Worm (Caenorhabditis elegans) whole organism, mixed stage, embryonic: ENCODE measurements around the gene F08H9.4.

ENCODE experiments used
- M03D4.4 ChIP-seq: sonication (generic microtip); optimal IDR thresholded peaks from 2 replicates; lab custom pipeline; 2017; ENCODE audit warnings: mild to moderate bottlenecking, missing genetic modification characterization, missing compliant biosample characterization
- bed-3 ChIP-seq: fragments of 200-800 bp; sonication (Bioruptor generic); optimal IDR thresholded peaks from 3 replicates; lab custom pipeline; 2018; ENCODE audit warnings: mild to moderate bottlenecking, missing genetic modification characterization, moderate library complexity, missing compliant biosample characterization
- blmp-1 ChIP-seq: fragments of 150-350 bp; optimal IDR thresholded peaks from 2 replicates; lab custom pipeline; 2014; ENCODE audit warnings: missing biosample characterization, missing genetic modification characterization
- ceh-39 ChIP-seq: fragments of 150-350 bp; optimal IDR thresholded peaks from 2 replicates; lab custom pipeline; 2014; ENCODE audit warnings: missing biosample characterization, missing genetic modification characterization
- ceh-43 ChIP-seq: fragments of 200-800 bp; sonication (Bioruptor generic); optimal IDR thresholded peaks from 2 replicates; lab custom pipeline; 2018; ENCODE audit warnings: mild to moderate bottlenecking, missing genetic modification characterization, moderate library complexity, missing compliant biosample characterization
- ceh-83 ChIP-seq: fragments of 200-800 bp; sonication (Bioruptor generic); optimal IDR thresholded peaks from 2 replicates; lab custom pipeline; 2018; ENCODE audit warnings: mild to moderate bottlenecking, missing genetic modification characterization, missing compliant biosample characterization
- ces-1 ChIP-seq: fragments of 150-350 bp; optimal IDR thresholded peaks from 2 replicates; lab custom pipeline; 2014; ENCODE audit warnings: missing biosample characterization, missing genetic modification reagents, missing genetic modification characterization
- cnd-1 ChIP-seq: fragments of 200-800 bp; sonication (Bioruptor generic); optimal IDR thresholded peaks from 2 replicates; lab custom pipeline; 2018; ENCODE audit warnings: mild to moderate bottlenecking, missing genetic modification characterization, missing compliant biosample characterization
- drap-1 ChIP-seq: fragments of 200-800 bp; sonication (Bioruptor generic); optimal IDR thresholded peaks from 3 replicates; lab custom pipeline; 2018; ENCODE audit warnings: mild to moderate bottlenecking, missing genetic modification characterization, missing compliant biosample characterization
- elt-1 ChIP-seq: sonication (generic microtip); optimal IDR thresholded peaks from 2 replicates; lab custom pipeline; 2017; ENCODE audit warnings: missing genetic modification characterization, mild to moderate bottlenecking, missing compliant biosample characterization, antibody characterized with exemption, moderate library complexity, borderline replicate concordance; ENCODE audit not compliant: insufficient read depth
- elt-3 ChIP-seq: fragments of 150-350 bp; optimal IDR thresholded peaks from 2 replicates; lab custom pipeline; 2014; ENCODE audit warnings: missing biosample characterization, missing genetic modification characterization
- flh-1 ChIP-seq: fragments of 200-800 bp; sonication (Bioruptor generic); optimal IDR thresholded peaks from 2 replicates; lab custom pipeline; 2018; ENCODE audit warnings: mild to moderate bottlenecking, missing genetic modification characterization, moderate library complexity, missing compliant biosample characterization
- ham-2 ChIP-seq: fragments of 200-800 bp; sonication (Bioruptor generic); optimal IDR thresholded peaks from 2 replicates; lab custom pipeline; 2018; ENCODE audit warnings: mild to moderate bottlenecking, missing genetic modification characterization, missing compliant biosample characterization
- hlh-1 ChIP-seq: fragments of 150-350 bp; optimal IDR thresholded peaks from 2 replicates; lab custom pipeline; 2014; ENCODE audit warnings: missing biosample characterization, missing genetic modification reagents, missing genetic modification characterization
- lin-13 ChIP-seq: fragments of 150-350 bp; optimal IDR thresholded peaks from 2 replicates; lab custom pipeline; 2014; ENCODE audit warnings: missing biosample characterization, missing genetic modification characterization
- lin-32 ChIP-seq: fragments of 200-800 bp; sonication (Bioruptor generic); optimal IDR thresholded peaks from 2 replicates; lab custom pipeline; 2018; ENCODE audit warnings: mild to moderate bottlenecking, missing genetic modification characterization, missing compliant biosample characterization
- lsy-2 ChIP-seq: fragments of 150-350 bp; optimal IDR thresholded peaks from 2 replicates; lab custom pipeline; 2014; ENCODE audit warnings: missing biosample characterization, missing genetic modification characterization
- mab-5 ChIP-seq: fragments of 150-350 bp; optimal IDR thresholded peaks from 2 replicates; lab custom pipeline; 2014; ENCODE audit warnings: missing biosample characterization, missing genetic modification characterization
- mep-1 ChIP-seq: fragments of 150-350 bp; optimal IDR thresholded peaks from 2 replicates; lab custom pipeline; 2017; ENCODE audit warnings: missing biosample characterization, missing genetic modification reagents, missing genetic modification characterization, inconsistent platforms
- mls-2 ChIP-seq: sonication (generic microtip); optimal IDR thresholded peaks from 2 replicates; lab custom pipeline; 2016; ENCODE audit warnings: mild to moderate bottlenecking, missing genetic modification characterization, moderate library complexity, missing compliant biosample characterization
- nhr-12 ChIP-seq: fragments of 150-350 bp; optimal IDR thresholded peaks from 2 replicates; lab custom pipeline; 2014; ENCODE audit warnings: missing biosample characterization, missing genetic modification characterization
- nhr-2 ChIP-seq: fragments of 150-350 bp; optimal IDR thresholded peaks from 2 replicates; lab custom pipeline; 2014; ENCODE audit warnings: missing biosample characterization, missing genetic modification characterization
- nhr-237 ChIP-seq: fragments of 150-350 bp; optimal IDR thresholded peaks from 2 replicates; lab custom pipeline; 2014; ENCODE audit warnings: missing biosample characterization, missing genetic modification characterization
- nhr-28 ChIP-seq: fragments of 150-350 bp; optimal IDR thresholded peaks from 2 replicates; lab custom pipeline; 2014; ENCODE audit warnings: missing biosample characterization, missing genetic modification characterization
- nhr-76 ChIP-seq: sonication (generic microtip); optimal IDR thresholded peaks from 2 replicates; lab custom pipeline; 2017; ENCODE audit warnings: missing biosample characterization, missing genetic modification characterization
- pha-4 ChIP-seq: fragments of 150-350 bp; optimal IDR thresholded peaks from 2 replicates; lab custom pipeline; 2018; ENCODE audit warnings: missing biosample characterization, missing genetic modification reagents, missing genetic modification characterization
- sem-2 ChIP-seq: fragments of 200-800 bp; sonication (Bioruptor generic); optimal IDR thresholded peaks from 2 replicates; lab custom pipeline; 2018; ENCODE audit warnings: mild to moderate bottlenecking, missing genetic modification characterization, missing compliant biosample characterization
- snpc-4 ChIP-seq: fragments of 150-350 bp; optimal IDR thresholded peaks from 2 replicates; lab custom pipeline; 2014; ENCODE audit warnings: missing biosample characterization, missing genetic modification characterization
- sptf-1 ChIP-seq: sonication (generic microtip); optimal IDR thresholded peaks from 2 replicates; lab custom pipeline; 2017; ENCODE audit warnings: mild to moderate bottlenecking, missing genetic modification characterization, moderate library complexity, missing compliant biosample characterization
- unc-120 ChIP-seq: sonication (generic microtip); optimal IDR thresholded peaks from 2 replicates; lab custom pipeline; 2017; ENCODE audit warnings: missing genetic modification characterization, missing compliant biosample characterization; ENCODE audit not compliant: poor library complexity, severe bottlenecking
- unc-39 ChIP-seq: fragments of 150-350 bp; optimal IDR thresholded peaks from 2 replicates; lab custom pipeline; 2014; ENCODE audit warnings: missing biosample characterization, missing genetic modification characterization
- unc-62 ChIP-seq: fragments of 150-350 bp; optimal IDR thresholded peaks from 2 replicates; lab custom pipeline; 2014; ENCODE audit warnings: missing biosample characterization, missing genetic modification reagents, missing genetic modification characterization
- ztf-11 ChIP-seq: fragments of 150-350 bp; optimal IDR thresholded peaks from 2 replicates; lab custom pipeline; 2014; ENCODE audit warnings: missing biosample characterization, missing genetic modification characterization

The F08H9.4 gene

DNA sequence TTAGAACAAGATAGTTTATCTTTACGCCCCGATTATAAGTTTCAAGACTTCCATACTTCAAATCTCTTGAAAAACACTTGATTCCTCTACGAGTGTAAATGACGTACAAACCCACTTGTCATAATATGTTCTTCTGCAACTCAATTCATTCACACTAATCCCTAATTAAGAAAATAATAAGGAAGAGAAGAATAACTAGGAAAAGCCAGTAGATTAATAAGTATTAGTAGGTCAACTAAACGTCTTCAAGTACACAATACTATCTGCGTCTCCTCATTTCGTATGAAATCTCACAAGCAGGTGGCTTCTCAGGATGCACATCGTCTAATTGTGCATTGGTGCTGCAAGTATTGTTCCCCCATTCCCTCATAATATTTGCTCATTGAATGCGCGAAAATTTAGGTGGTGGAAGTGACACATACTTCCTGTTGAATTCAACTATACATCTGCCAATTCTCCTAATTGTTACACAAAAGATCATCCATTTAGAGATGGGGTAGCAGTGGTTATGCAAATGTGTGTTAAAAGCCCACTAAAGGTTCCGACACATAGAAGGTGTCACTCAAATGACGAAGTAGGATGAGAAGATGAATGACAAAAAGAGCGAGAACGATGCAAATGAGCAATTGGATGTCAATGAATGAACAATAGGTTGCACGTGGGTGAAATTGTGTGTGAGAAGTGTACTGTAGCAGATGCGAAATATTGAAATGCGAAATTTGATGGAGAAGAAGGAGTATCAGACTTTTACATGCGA, 37.0 kb downstream of the F08H9.4 start:
- TF ChIP-seq nhr-237 (tag; lab: Kevin White, UChicago) (no peak), lin-13 (tag; lab: Kevin White, UChicago) (no peak), unc-120 (tag; lab: Kevin White, UChicago) (no peak), nhr-2 (tag; lab: Kevin White, UChicago) (peak; percentile 25), pha-4 (tag; lab: Kevin White, UChicago) (no peak), ztf-11 (tag; lab: Kevin White, UChicago) (no peak), ceh-39 (tag; lab: Kevin White, UChicago) (no peak), unc-39 (tag; lab: Kevin White, UChicago) (no peak), nhr-12 (tag; lab: Kevin White, UChicago) (no peak), nhr-76 (tag; lab: Kevin White, UChicago) (no peak), mab-5 (tag; lab: Kevin White, UChicago) (no peak), lin-32 (GFP tag; lab: Kevin White, UChicago) (no peak), mls-2 (peak; percentile 32), hlh-1 (no peak), drap-1 (GFP tag; lab: Kevin White, UChicago) (no peak), ceh-83 (no peak), sem-2 (no peak), ces-1 (GFP tag; lab: Kevin White, UChicago) (peak; percentile 59), lsy-2 (tag; lab: Kevin White, UChicago) (no peak), M03D4.4 (no peak), flh-1 (no peak), ham-2 (GFP tag; lab: Kevin White, UChicago) (no peak), sptf-1 (tag; lab: Kevin White, UChicago) (no peak), snpc-4 (tag; lab: Kevin White, UChicago) (no peak), elt-1 (tag; lab: Kevin White, UChicago) (no peak), elt-3 (no peak), cnd-1 (tag; lab: Kevin White, UChicago) (peak; percentile 21), blmp-1 (tag; lab: Kevin White, UChicago) (no peak)

DNA sequence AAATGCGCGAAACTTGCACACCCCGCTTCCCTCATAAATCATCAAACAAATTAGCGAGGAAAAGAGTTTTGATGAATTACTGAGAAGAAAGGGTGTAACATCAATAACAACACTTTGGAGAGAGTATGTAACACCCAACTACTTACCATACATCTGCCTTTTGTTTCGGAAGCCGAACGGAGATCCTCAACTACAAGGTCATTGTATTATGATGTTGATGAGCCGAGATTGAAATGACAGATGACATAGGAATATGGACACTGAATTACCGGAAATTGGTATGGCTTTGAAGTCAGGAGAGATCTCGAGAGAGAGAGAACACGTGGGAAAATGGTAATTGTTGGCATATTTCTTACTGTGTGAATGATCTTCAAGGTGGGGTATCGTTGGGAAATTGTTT, 38.2 kb downstream of the F08H9.4 start:
- no peak for TF ChIP-seq bed-3 (GFP tag; lab: Kevin White, UChicago)
- peak; percentile 51 for TF ChIP-seq unc-62 (GFP tag; lab: Kevin White, UChicago)
- peak; percentile 42 for TF ChIP-seq ham-2 (GFP tag; lab: Kevin White, UChicago)

DNA sequence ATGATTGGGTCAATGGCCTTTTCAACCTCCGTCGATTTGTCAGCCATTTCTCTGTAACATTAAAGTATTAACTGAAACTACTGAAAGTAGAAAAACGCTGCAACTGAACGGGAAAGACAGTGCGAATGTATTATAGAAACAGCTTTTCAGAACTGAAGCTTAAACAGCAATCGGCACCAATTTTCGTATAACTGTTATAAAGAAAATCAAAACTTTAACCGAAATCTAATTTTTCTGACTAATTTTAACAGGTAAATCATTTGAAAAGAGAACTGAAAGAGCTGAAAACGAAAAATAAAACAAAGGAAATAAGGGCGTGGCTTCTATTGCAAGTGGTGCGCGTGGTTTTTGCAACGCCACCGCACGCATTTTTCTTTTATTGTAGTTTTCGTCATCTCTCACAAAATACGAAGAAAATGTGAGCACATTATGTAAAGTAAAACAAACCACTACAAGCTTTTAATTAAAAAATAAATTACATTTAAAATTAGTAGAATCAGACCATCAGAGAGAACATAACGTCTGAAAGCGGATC, 39.2 kb downstream of the F08H9.4 start, which contains the start of gene rrsr-1:
Gene rrsr-1, minus strand, starts transcription at position 51 of the 535 bp plus-strand sequence.
- TF ChIP-seq M03D4.4: peak; percentile 46
- TF ChIP-seq snpc-4 (tag; lab: Kevin White, UChicago): no peak
- no peak for TF ChIP-seq mls-2
- TF ChIP-seq nhr-28 (tag; lab: Kevin White, UChicago): no peak
- peak; percentile 54 for TF ChIP-seq drap-1 (GFP tag; lab: Kevin White, UChicago)
- TF ChIP-seq sptf-1 (tag; lab: Kevin White, UChicago): peak; percentile 36
- no peak for TF ChIP-seq blmp-1 (tag; lab: Kevin White, UChicago)
- peak; percentile 12 for TF ChIP-seq nhr-2 (tag; lab: Kevin White, UChicago)
- no peak for TF ChIP-seq mep-1 (tag; lab: Kevin White, UChicago)
- TF ChIP-seq hlh-1: peak; percentile 12
- TF ChIP-seq lsy-2 (tag; lab: Kevin White, UChicago): peak; percentile 18
- TF ChIP-seq flh-1: no peak

DNA sequence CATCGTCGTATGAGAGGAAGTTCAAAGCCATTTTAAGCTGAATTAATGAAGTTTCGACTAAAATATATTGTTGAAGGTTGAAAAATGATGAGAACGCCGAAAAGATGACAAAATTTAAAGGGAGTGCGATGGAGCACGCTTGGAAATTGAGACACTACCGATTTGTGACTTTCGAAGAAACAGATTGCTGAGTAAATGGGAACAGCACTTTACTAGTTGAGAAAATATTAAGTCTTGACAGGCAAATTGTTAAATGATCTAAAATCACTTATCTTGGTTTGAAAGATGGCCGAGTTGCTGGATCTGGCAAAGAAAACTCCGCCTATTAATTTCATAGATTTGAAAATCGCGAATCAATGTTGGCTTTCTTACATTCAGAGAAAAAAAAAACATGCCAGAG, 41.0 kb downstream of the F08H9.4 start, which contains the start of gene rpoa-12:
Gene rpoa-12, minus strand, starts transcription at position 37 of the 400 bp plus-strand sequence.
- TF ChIP-seq ceh-43: no peak
- TF ChIP-seq ces-1 (GFP tag; lab: Kevin White, UChicago): peak; percentile 41
- TF ChIP-seq nhr-237 (tag; lab: Kevin White, UChicago): peak; percentile 16
- TF ChIP-seq drap-1 (GFP tag; lab: Kevin White, UChicago): peak; percentile 69
- peak; percentile 21 for TF ChIP-seq mep-1 (tag; lab: Kevin White, UChicago)
- no peak for TF ChIP-seq cnd-1 (tag; lab: Kevin White, UChicago)
